Worm (Caenorhabditis elegans) whole organism, L1 larva: Measurements from ENCODE around the gene srsx-14.

Experiments
- C16A3.4 ChIP-seq: fragments of 150-350 bp; optimal IDR thresholded peaks from 2 replicates; lab custom pipeline; 2014; ENCODE audit warnings: missing biosample characterization, missing genetic modification characterization
- C34B4.2 ChIP-seq: sonication (generic microtip); optimal IDR thresholded peaks from 2 replicates; lab custom pipeline; 2017; ENCODE audit warnings: mild to moderate bottlenecking, missing genetic modification characterization, missing compliant biosample characterization
- Y116A8C.19 ChIP-seq: sonication (generic microtip); optimal IDR thresholded peaks from 2 replicates; lab custom pipeline; 2016; ENCODE audit warnings: missing compliant biosample characterization, missing genetic modification characterization, borderline replicate concordance
- alr-1 ChIP-seq: fragments of 200-800 bp; sonication (Bioruptor generic); optimal IDR thresholded peaks from 2 replicates; lab custom pipeline; 2018; ENCODE audit warnings: borderline replicate concordance, mild to moderate bottlenecking, missing genetic modification characterization, missing compliant biosample characterization
- blmp-1 ChIP-seq: fragments of 150-350 bp; optimal IDR thresholded peaks from 2 replicates; lab custom pipeline; 2014; ENCODE audit warnings: missing biosample characterization, missing genetic modification characterization
- efl-1 ChIP-seq, 4 experiments: fragments of 150-350 bp; optimal IDR thresholded peaks in 3 of 4; peaks in 1 of 4; 1 replicate in 1 of 4; 2 replicates in 3 of 4; lab custom pipeline; 2014; ENCODE audit warnings: missing biosample characterization in 2 of 4, missing genetic modification characterization in 2 of 4, missing genetic modification reagents in 2 of 4
- efl-3 ChIP-seq: fragments of 200-800 bp; sonication (Bioruptor generic); optimal IDR thresholded peaks from 2 replicates; lab custom pipeline; 2018; ENCODE audit warnings: mild to moderate bottlenecking, missing genetic modification characterization, missing compliant biosample characterization
- egl-27 ChIP-seq, 2 experiments: fragments of 150-350 bp in 1 of 2; sonication (generic microtip); optimal IDR thresholded peaks; 3 replicates each; lab custom pipeline; 2017 to 2018; ENCODE audit warnings: missing biosample characterization in 2 of 2, missing genetic modification characterization in 2 of 2, missing genetic modification reagents in 2 of 2
- ets-5 ChIP-seq: fragments of 200-800 bp; sonication (Bioruptor generic); IDR thresholded peaks from 2 replicates; pipeline ENCODE4 v1.3.6; 2022; ENCODE audit warnings: missing genetic modification characterization, missing compliant biosample characterization
- hlh-4 ChIP-seq: sonication (generic microtip); optimal IDR thresholded peaks from 2 replicates; lab custom pipeline; 2016; ENCODE audit warnings: mild to moderate bottlenecking, missing genetic modification characterization, missing compliant biosample characterization
- irx-1 ChIP-seq: sonication (generic microtip); optimal IDR thresholded peaks from 2 replicates; lab custom pipeline; 2016; ENCODE audit warnings: missing genetic modification characterization, missing compliant biosample characterization
- lin-13 ChIP-seq: fragments of 150-350 bp; optimal IDR thresholded peaks from 2 replicates; lab custom pipeline; 2014; ENCODE audit warnings: missing biosample characterization, missing genetic modification reagents, missing genetic modification characterization
- lin-15B ChIP-seq: fragments of 150-350 bp; sonication (generic microtip); optimal IDR thresholded peaks from 3 replicates; lab custom pipeline; 2014; ENCODE audit warnings: missing biosample characterization, missing genetic modification characterization
- lin-35 ChIP-seq, 2 experiments: fragments of 150-350 bp; optimal IDR thresholded peaks; 2 replicates each; lab custom pipeline; 2014; ENCODE audit warnings: missing biosample characterization in 2 of 2, missing genetic modification characterization in 2 of 2, missing genetic modification reagents in 2 of 2
- lin-39 ChIP-seq: fragments of 150-350 bp; optimal IDR thresholded peaks from 2 replicates; lab custom pipeline; 2014; ENCODE audit warnings: missing biosample characterization, missing genetic modification reagents, missing genetic modification characterization
- mef-2 ChIP-seq: fragments of 150-350 bp; optimal IDR thresholded peaks from 2 replicates; lab custom pipeline; 2014; ENCODE audit warnings: missing biosample characterization, missing genetic modification characterization
- nhr-12 ChIP-seq: sonication (generic microtip); optimal IDR thresholded peaks from 2 replicates; lab custom pipeline; 2017; ENCODE audit warnings: missing biosample characterization, missing genetic modification characterization
- nhr-237 ChIP-seq: fragments of 150-350 bp; optimal IDR thresholded peaks from 2 replicates; lab custom pipeline; 2014; ENCODE audit warnings: missing biosample characterization, missing genetic modification characterization
- nhr-76 ChIP-seq: sonication (generic microtip); optimal IDR thresholded peaks from 2 replicates; lab custom pipeline; 2017; ENCODE audit warnings: missing biosample characterization, missing genetic modification characterization
- nhr-77 ChIP-seq: fragments of 150-350 bp; optimal IDR thresholded peaks from 2 replicates; lab custom pipeline; 2014; ENCODE audit warnings: missing biosample characterization, missing genetic modification characterization
- nhr-90 ChIP-seq: sonication (generic microtip); optimal IDR thresholded peaks from 2 replicates; lab custom pipeline; 2016; ENCODE audit warnings: mild to moderate bottlenecking, missing genetic modification characterization, missing compliant biosample characterization; ENCODE audit not compliant: poor library complexity
- pqm-1 ChIP-seq: sonication (generic microtip); optimal IDR thresholded peaks from 3 replicates; lab custom pipeline; 2017; ENCODE audit warnings: missing biosample characterization, missing genetic modification characterization
- skn-1 ChIP-seq: fragments of 150-350 bp; optimal IDR thresholded peaks from 2 replicates; lab custom pipeline; 2014; ENCODE audit warnings: missing biosample characterization, missing genetic modification characterization
- snu-23 ChIP-seq: sonication (generic microtip); optimal IDR thresholded peaks from 2 replicates; lab custom pipeline; 2016; ENCODE audit warnings: missing genetic modification characterization, missing compliant biosample characterization
- sptf-1 ChIP-seq: fragments of 150-350 bp; optimal IDR thresholded peaks from 2 replicates; lab custom pipeline; 2014; ENCODE audit warnings: missing biosample characterization, missing genetic modification characterization
- sup-37 ChIP-seq: fragments of 200-800 bp; sonication (Bioruptor generic); optimal IDR thresholded peaks from 2 replicates; lab custom pipeline; 2018; ENCODE audit warnings: mild to moderate bottlenecking, missing genetic modification characterization, missing compliant biosample characterization
- tlp-1 ChIP-seq: fragments of 150-350 bp; optimal IDR thresholded peaks from 2 replicates; lab custom pipeline; 2014; ENCODE audit warnings: missing biosample characterization, missing genetic modification characterization
- unc-30 ChIP-seq: sonication (generic microtip); optimal IDR thresholded peaks from 2 replicates; lab custom pipeline; 2017; ENCODE audit warnings: missing biosample characterization, missing genetic modification characterization
- unc-86 ChIP-seq: sonication (generic microtip); optimal IDR thresholded peaks from 2 replicates; lab custom pipeline; 2016; ENCODE audit warnings: missing genetic modification characterization, missing compliant biosample characterization
- vab-15 ChIP-seq: sonication (generic microtip); optimal IDR thresholded peaks from 2 replicates; lab custom pipeline; 2017; ENCODE audit warnings: missing genotype, mild to moderate bottlenecking, missing genetic modification characterization, missing compliant biosample characterization
- xbp-1 ChIP-seq: sonication (generic microtip); optimal IDR thresholded peaks from 2 replicates; lab custom pipeline; 2016; ENCODE audit warnings: missing genetic modification characterization, missing compliant biosample characterization
- zip-4 ChIP-seq: fragments of 200-800 bp; sonication (Bioruptor generic); optimal IDR thresholded peaks from 2 replicates; lab custom pipeline; 2018; ENCODE audit warnings: mild to moderate bottlenecking, missing genetic modification characterization, moderate library complexity, missing compliant biosample characterization
- ztf-4 ChIP-seq: fragments of 150-350 bp; optimal IDR thresholded peaks from 2 replicates; lab custom pipeline; 2014; ENCODE audit warnings: missing biosample characterization, missing genetic modification characterization

srsx-14 gene

ce11 chrIV:5645514-5646052, 18.6 kb upstream of the srsx-14 start, which contains the start of the genes srd-8 and B0547.2:
Gene srd-8 (minus strand): TSS chrIV:5645614.
Gene B0547.2 (plus strand): TSS chrIV:5646002.
- TF ChIP-seq skn-1 (tag; lab: Kevin White, UChicago) (no peak), ztf-4 (no peak), blmp-1 (tag; lab: Kevin White, UChicago) (no peak), unc-30 (tag; lab: Kevin White, UChicago) (no peak), C16A3.4 (tag; lab: Kevin White, UChicago) (no peak), sup-37 (GFP tag; lab: Kevin White, UChicago) (no peak)
- TF ChIP-seq, all 84 proteins: peak for 0

- TF ChIP-seq egl-27 (tag; optimal IDR thresholded peaks at IDR 0.05; lab: Kevin White, UChicago) (no peak), Y116A8C.19 (no peak), nhr-90 (tag; lab: Kevin White, UChicago) (no peak)
Measured at ce11 chrIV:5635551-5635950, 8.6 kb upstream of the srsx-14 start, which contains the start of gene srd-13. Gene srd-13 (minus strand): TSS chrIV:5635651.

ce11 chrIV:5632536-5632935, 5.6 kb upstream of the srsx-14 start:
- TF ChIP-seq efl-3 (GFP tag; lab: Kevin White, UChicago) = no peak
- no peak for TF ChIP-seq lin-39 (tag; lab: Kevin White, UChicago)
- no peak for TF ChIP-seq lin-35 (GFP tag; optimal IDR thresholded peaks at IDR 0.05; lab: Kevin White, UChicago)
- no peak for TF ChIP-seq snu-23 (GFP tag; lab: Kevin White, UChicago)
- no peak for TF ChIP-seq lin-13 (GFP tag; lab: Kevin White, UChicago)
- TF ChIP-seq nhr-237 (tag; lab: Kevin White, UChicago) = no peak
- TF ChIP-seq efl-1 (optimal IDR thresholded peaks at IDR 0.05; lab: Kevin White, UChicago) = no peak
- no peak for TF ChIP-seq efl-1 (GFP tag; optimal IDR thresholded peaks at IDR 0.05 in 1 of 2; lab: Kevin White, UChicago)
- no peak for TF ChIP-seq zip-4 (GFP tag; lab: Kevin White, UChicago)
- no peak for TF ChIP-seq ets-5 (GFP tag; lab: Robert Waterston, UW)
- no peak for TF ChIP-seq hlh-4 (tag; lab: Kevin White, UChicago)

- no peak for TF ChIP-seq vab-15
- no peak for TF ChIP-seq sptf-1
- TF ChIP-seq tlp-1 (tag; lab: Kevin White, UChicago) = no peak
- no peak for TF ChIP-seq xbp-1 (tag; lab: Kevin White, UChicago)
- no peak for TF ChIP-seq snu-23 (GFP tag; lab: Kevin White, UChicago)
- TF ChIP-seq C34B4.2 (tag; lab: Kevin White, UChicago) = no peak
- no peak for TF ChIP-seq alr-1 (tag; lab: Kevin White, UChicago)
- no peak for TF ChIP-seq pqm-1 (tag; lab: Kevin White, UChicago)
- no peak for TF ChIP-seq nhr-77
- TF ChIP-seq nhr-12 = no peak
- no peak for TF ChIP-seq nhr-76
- no peak for TF ChIP-seq nhr-237 (tag; lab: Kevin White, UChicago)
- TF ChIP-seq lin-15B = no peak
- TF ChIP-seq irx-1 (tag; lab: Kevin White, UChicago) = no peak
- TF ChIP-seq, all 84 proteins: peak for 0
Measured at ce11 chrIV:5631628-5632027, 4.7 kb upstream of the srsx-14 start, which contains the start of gene ttbk-8.2. Gene ttbk-8.2 (plus strand): TSS chrIV:5631928.

- TF ChIP-seq unc-86 = no peak
- TF ChIP-seq nhr-90 (tag; lab: Kevin White, UChicago) = no peak
- TF ChIP-seq mef-2 (tag; lab: Kevin White, UChicago) = no peak
Measured at ce11 chrIV:5630156-5630555, 3.2 kb upstream of the srsx-14 start, which contains the start of gene srd-12. Gene srd-12 (minus strand): TSS chrIV:5630256.
